Fruit fly (Drosophila melanogaster) whole organism, pupa: ENCODE data around the gene CG14853.
A peak's percentile ranks its signal among the peaks of the same experiment; 100 is the strongest.

Experiments used
- CG10348 ChIP-seq: fragments of 200-800 bp; sonication (Bioruptor generic); IDR thresholded peaks from 2 replicates; pipeline ENCODE4 v1.3.6; 2022; ENCODE audit warnings: missing biosample characterization, missing genetic modification characterization
- CG12605 ChIP-seq: fragments of 200-800 bp; sonication (Bioruptor generic); IDR thresholded peaks from 2 replicates; pipeline ENCODE4 v1.3.6; 2022; ENCODE audit warnings: missing biosample characterization, missing genetic modification characterization
- CG13204 ChIP-seq: fragments of 200-800 bp; sonication (Bioruptor generic); optimal IDR thresholded peaks from 2 replicates; lab custom pipeline; 2018; ENCODE audit warnings: missing biosample characterization, mild to moderate bottlenecking, missing genetic modification characterization, moderate library complexity
- CG14655 ChIP-seq: fragments of 200-800 bp; sonication (Bioruptor generic); optimal IDR thresholded peaks from 3 replicates; lab custom pipeline; 2017; ENCODE audit warnings: mild to moderate bottlenecking, missing biosample characterization, missing genetic modification reagents, missing genetic modification characterization
- CG15710 ChIP-seq: fragments of 200-800 bp; sonication (Bioruptor generic); optimal IDR thresholded peaks from 2 replicates; lab custom pipeline; 2018; ENCODE audit warnings: missing biosample characterization, mild to moderate bottlenecking, missing genetic modification characterization, moderate library complexity
- CG17806 ChIP-seq: fragments of 200-800 bp; sonication (Bioruptor generic); optimal IDR thresholded peaks from 2 replicates; lab custom pipeline; 2018; ENCODE audit warnings: missing biosample characterization, mild to moderate bottlenecking, missing genetic modification characterization, moderate library complexity
- CG32121 ChIP-seq: fragments of 200-800 bp; sonication (Bioruptor generic); IDR thresholded peaks from 2 replicates; pipeline ENCODE4 v1.3.6; 2022; ENCODE audit warnings: missing biosample characterization, missing genetic modification characterization
- CG34367 ChIP-seq: fragments of 200-800 bp; sonication (Bioruptor generic); optimal IDR thresholded peaks from 2 replicates; lab custom pipeline; 2018; ENCODE audit warnings: missing biosample characterization, mild to moderate bottlenecking, missing genetic modification characterization
- CG4496 ChIP-seq: fragments of 200-800 bp; sonication (Bioruptor generic); IDR thresholded peaks from 3 replicates; pipeline ENCODE4 v1.3.6; 2022; ENCODE audit warnings: missing biosample characterization, missing genetic modification characterization
- CG8159 ChIP-seq: fragments of 200-800 bp; sonication (Bioruptor generic); optimal IDR thresholded peaks from 3 replicates; lab custom pipeline; 2018; ENCODE audit warnings: missing biosample characterization, mild to moderate bottlenecking, missing genetic modification characterization, moderate library complexity
- CG8301 ChIP-seq: fragments of 200-800 bp; sonication (Bioruptor generic); optimal IDR thresholded peaks from 2 replicates; lab custom pipeline; 2018; ENCODE audit warnings: missing biosample characterization, mild to moderate bottlenecking, missing genetic modification characterization
- CG9948 ChIP-seq: fragments of 200-800 bp; sonication (Bioruptor generic); optimal IDR thresholded peaks from 2 replicates; lab custom pipeline; 2018; ENCODE audit warnings: missing biosample characterization, mild to moderate bottlenecking, missing genetic modification characterization, moderate library complexity
- D1 ChIP-seq: fragments of 200-800 bp; sonication (Bioruptor generic); optimal IDR thresholded peaks from 2 replicates; lab custom pipeline; 2018; ENCODE audit warnings: missing biosample characterization, mild to moderate bottlenecking, missing genetic modification characterization, moderate library complexity
- EcR ChIP-seq: fragments of 200-800 bp; sonication (Bioruptor generic); optimal IDR thresholded peaks from 3 replicates; lab custom pipeline; 2019; ENCODE audit warnings: missing biosample characterization, missing genetic modification characterization, mild to moderate bottlenecking, moderate library complexity, missing genetic modification reagents
- Ets98B ChIP-seq: fragments of 200-800 bp; sonication (Bioruptor generic); IDR thresholded peaks from 2 replicates; pipeline ENCODE4 v1.3.6; 2022; ENCODE audit warnings: missing biosample characterization, missing genetic modification characterization
- Pif1A ChIP-seq: fragments of 200-800 bp; sonication (Bioruptor generic); optimal IDR thresholded peaks from 3 replicates; lab custom pipeline; 2016; ENCODE audit warnings: missing biosample characterization, missing genetic modification characterization
- Pif1B ChIP-seq: fragments of 200-800 bp; sonication (Bioruptor generic); optimal IDR thresholded peaks from 3 replicates; lab custom pipeline; 2016; ENCODE audit warnings: missing biosample characterization, missing genetic modification characterization
- Snoo ChIP-seq: fragments of 200-800 bp; sonication (Bioruptor generic); optimal IDR thresholded peaks from 3 replicates; lab custom pipeline; 2017; ENCODE audit warnings: missing biosample characterization, mild to moderate bottlenecking, missing genetic modification characterization, inconsistent platforms
- fd96Ca ChIP-seq: fragments of 200-800 bp; sonication (Bioruptor generic); IDR thresholded peaks from 3 replicates; pipeline ENCODE4 v1.3.6; 2022; ENCODE audit warnings: missing biosample characterization, missing genetic modification characterization
- gl ChIP-seq: fragments of 200-800 bp; sonication (Bioruptor generic); optimal IDR thresholded peaks from 2 replicates; lab custom pipeline; 2018; ENCODE audit warnings: missing biosample characterization, mild to moderate bottlenecking, missing genetic modification characterization
- rn ChIP-seq: fragments of 200-800 bp; sonication (Bioruptor generic); IDR thresholded peaks from 2 replicates; pipeline ENCODE4 v1.3.6; 2022; ENCODE audit warnings: missing biosample characterization, missing genetic modification characterization

Gene CG14853

DNA sequence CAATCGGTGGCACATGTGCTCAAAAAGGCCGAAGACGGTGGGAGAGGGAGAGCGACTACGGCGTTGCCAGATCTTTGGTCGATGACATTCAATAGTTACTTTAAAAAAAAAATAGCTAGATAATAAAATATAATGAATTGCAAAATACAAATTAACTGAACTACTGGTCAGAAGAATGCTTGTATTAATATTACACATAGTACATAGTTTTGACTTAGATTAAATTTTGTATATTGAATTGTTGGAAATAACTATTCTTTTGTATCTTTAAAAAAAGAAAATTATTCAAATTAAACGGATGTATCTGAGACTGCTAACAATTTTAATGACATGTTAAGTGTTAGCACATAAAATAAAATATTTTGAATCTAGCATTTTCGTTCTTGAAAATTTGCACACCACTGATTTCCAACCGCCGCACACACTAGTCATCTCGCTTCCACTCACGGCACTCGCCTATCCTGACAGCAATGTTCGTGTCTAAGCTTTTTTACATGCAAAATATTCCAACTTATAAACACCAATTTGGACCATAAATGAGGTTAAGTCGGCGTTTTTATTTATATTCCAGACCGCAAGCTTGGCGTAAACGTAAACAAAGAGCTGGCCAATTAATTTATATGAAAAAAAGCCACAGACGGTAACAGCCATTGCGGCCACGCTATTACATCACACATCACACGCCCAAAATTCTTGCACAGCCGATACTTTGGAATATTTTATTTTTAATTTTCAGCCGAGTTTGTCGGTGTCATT is 34.3 kb upstream of the CG14853 start:
- TF ChIP-seq CG32121 (GFP tag; lab: Robert Waterston, UW) (peak; percentile 52), Pif1B (peak; percentile 7), CG14655 (GFP tag; lab: Kevin White, UChicago) (peak; percentile 73), CG12605 (no peak), CG8159 (tag; lab: Kevin White, UChicago) (peak; percentile 81), fd96Ca (GFP tag; lab: Robert Waterston, UW) (no peak; the same call in 2 of the 3 replicates), rn (0 out of 2 replicates have a peak, but pooled peaks have one; percentile 31), CG17806 (tag; lab: Kevin White, UChicago) (peak; percentile 49), gl (tag; lab: Kevin White, UChicago) (no peak), CG4496 (peak; percentile 70; the same call in 2 of the 3 replicates), CG15710 (tag; lab: Kevin White, UChicago) (peak; percentile 69), CG10348 (GFP tag; lab: Robert Waterston, UW) (no peak), Ets98B (peak; percentile 15; the same call in 1 of the 2 replicates), CG8301 (tag; lab: Kevin White, UChicago) (peak; percentile 61), CG9948 (peak; percentile 71), Snoo (tag; lab: Kevin White, UChicago) (peak; percentile 50), Pif1A (GFP tag; lab: Kevin White, UChicago) (peak; percentile 37), CG34367 (tag; lab: Kevin White, UChicago) (peak; percentile 54)
- TF ChIP-seq, all 21 proteins: peak for 14

DNA sequence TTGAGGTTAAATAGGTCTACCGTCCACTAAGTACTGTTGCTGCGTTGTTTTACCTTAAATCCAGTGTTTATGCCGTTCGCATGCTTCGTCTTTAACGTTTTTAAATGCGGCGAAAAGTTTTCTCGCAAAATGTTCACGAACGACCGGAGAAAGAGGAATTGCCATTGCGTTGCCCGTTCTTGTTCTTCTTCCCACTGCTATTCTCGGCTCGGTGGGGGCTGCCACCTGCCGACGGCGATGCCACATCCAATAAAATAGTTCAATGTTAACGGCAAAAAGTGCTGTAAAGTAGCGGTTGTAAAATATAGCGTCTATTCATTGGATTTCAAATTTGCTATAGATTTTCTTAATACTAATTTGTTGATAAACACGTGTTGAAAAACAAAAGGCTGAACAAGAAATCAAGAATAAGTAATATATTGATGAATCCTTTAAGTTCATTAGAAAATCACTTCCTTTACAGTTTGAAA is 33.7 kb upstream of the CG14853 start, which contains the start of gene CG7987:
TSS of gene CG7987 (minus strand) at position 170 of the 470 bp plus-strand sequence.
- TF ChIP-seq CG4496 (peak; percentile 22; the same call in 1 of the 3 replicates), Pif1A (GFP tag; lab: Kevin White, UChicago) (no peak)
- TF ChIP-seq, all 21 proteins: peak for 1

DNA sequence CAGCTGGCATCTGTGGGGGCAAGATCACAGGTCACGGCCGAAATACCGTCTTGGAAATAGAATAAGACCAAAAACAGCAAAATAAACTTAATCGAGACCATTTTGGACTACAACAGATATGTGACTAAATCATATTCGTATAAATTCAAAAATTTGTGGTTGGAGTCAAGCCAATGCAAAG is 33.0 kb upstream of the CG14853 start, which contains the start of gene CG44094:
TSS of gene CG44094 (minus strand) at position 101 of the 181 bp plus-strand sequence.
- no peak for TF ChIP-seq gl (tag; lab: Kevin White, UChicago)

DNA sequence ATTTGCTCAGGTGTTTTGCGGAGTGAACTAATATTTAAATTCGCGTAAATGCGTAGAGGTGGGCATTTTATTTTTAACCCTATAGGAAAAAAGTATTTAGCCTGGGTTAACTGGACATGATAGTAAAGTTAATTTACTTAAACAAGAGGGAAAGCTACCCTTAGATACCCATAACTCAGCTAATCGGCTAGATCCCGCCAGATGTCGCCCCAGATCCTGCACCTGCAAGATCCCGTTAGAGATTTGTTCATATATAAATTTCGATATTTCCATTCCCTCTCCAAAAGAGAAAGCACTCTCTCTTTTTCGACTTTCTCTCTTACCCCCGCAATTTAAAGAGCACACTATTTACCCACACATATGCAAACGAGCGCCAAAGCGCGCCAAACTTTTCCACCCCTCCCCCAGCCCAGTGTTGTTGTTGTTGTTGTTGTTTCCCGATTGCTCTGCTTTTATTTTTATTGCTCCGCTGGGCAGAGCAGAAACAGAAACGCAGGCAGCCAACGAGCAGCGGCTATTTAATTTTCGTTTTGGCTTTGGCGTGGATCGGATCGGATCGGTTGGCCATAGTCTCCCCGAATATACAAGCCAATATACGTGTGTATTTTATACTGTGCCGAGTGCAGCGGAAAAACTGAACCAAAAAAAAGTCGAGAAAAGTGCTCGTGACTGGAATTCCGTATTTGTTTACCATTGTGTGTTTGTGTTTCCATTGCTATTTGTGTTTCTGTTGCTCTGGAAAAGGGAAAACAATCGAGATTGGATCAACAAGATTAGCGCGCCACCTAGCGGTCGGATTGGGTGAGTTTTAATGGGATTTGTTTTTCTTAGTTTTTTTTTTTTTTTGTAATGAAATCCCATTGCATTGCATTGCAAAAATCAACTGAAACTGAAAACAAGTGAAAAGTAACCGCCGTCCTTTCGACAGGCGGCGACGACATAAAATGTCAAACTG is 32.5 kb upstream of the CG14853 start, which contains the start of gene stumps:
TSS of gene stumps (plus strand) at position 526 of the 955 bp plus-strand sequence.
- TF ChIP-seq CG12605 (0 out of 2 replicates have a peak, but pooled peaks have one; percentile 21), CG32121 (GFP tag; lab: Robert Waterston, UW) (peak; percentile 74), CG15710 (tag; lab: Kevin White, UChicago) (no peak), Ets98B (peak; percentile 35; the same call in 1 of the 2 replicates), CG13204 (no peak), CG9948 (no peak), gl (tag; lab: Kevin White, UChicago) (no peak), Pif1B (no peak), CG4496 (peak; percentile 56; the same call in 2 of the 3 replicates), Pif1A (GFP tag; lab: Kevin White, UChicago) (no peak), CG8301 (tag; lab: Kevin White, UChicago) (peak; percentile 12), CG14655 (GFP tag; lab: Kevin White, UChicago) (peak; percentile 32)

DNA sequence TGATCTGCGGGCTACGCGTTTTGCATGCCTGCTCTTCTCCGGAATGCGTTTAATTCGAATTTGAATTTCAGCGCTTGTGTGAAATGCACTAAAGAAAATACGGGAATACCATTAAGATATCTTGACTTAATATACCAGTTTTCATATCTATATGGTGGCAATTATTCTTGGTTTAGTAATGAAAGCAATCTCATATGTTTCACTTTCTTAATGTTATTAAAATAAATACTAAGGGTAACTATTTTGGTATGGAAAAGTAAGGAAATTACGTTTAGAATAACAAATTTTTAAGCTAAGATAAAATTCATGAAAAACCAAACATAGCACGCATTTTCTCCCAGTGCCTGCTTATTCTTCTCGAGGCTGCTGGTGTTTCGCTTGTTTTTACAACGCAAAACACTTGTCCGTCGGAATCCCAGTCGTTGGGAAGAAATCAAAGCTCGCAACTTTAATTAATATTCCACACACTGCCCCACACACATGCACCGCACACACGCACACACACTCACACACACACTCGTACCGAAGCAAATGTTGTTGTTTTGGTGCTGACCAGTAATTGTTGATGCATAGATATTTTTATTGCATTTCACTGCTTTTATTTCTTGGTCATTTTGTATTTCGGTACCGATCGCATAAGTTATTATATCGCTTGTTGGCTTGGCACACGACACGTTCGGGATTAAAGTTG is 31.5 kb upstream of the CG14853 start:
- no peak for TF ChIP-seq Ets98B
- no peak for TF ChIP-seq CG10348 (GFP tag; lab: Robert Waterston, UW)
- no peak for TF ChIP-seq Pif1B
- no peak for TF ChIP-seq EcR (GFP tag; lab: Kevin White, UChicago)
- TF ChIP-seq Pif1A (GFP tag; lab: Kevin White, UChicago), result no peak
- peak; percentile 46 for TF ChIP-seq CG8159 (tag; lab: Kevin White, UChicago)
- TF ChIP-seq CG15710 (tag; lab: Kevin White, UChicago), result peak; percentile 47
- peak; percentile 32 for TF ChIP-seq CG9948
- TF ChIP-seq D1, result no peak
- peak; percentile 36; the same call in 1 of the 2 replicates for TF ChIP-seq CG32121 (GFP tag; lab: Robert Waterston, UW)
- peak; percentile 3 for TF ChIP-seq Snoo (tag; lab: Kevin White, UChicago)
- peak; percentile 4 for TF ChIP-seq CG14655 (GFP tag; lab: Kevin White, UChicago)
- peak; percentile 0 for TF ChIP-seq CG34367 (tag; lab: Kevin White, UChicago)
